Fruit fly (Drosophila melanogaster): Measurements from ENCODE around the gene CG9265.

Gene CG9265

DNA sequence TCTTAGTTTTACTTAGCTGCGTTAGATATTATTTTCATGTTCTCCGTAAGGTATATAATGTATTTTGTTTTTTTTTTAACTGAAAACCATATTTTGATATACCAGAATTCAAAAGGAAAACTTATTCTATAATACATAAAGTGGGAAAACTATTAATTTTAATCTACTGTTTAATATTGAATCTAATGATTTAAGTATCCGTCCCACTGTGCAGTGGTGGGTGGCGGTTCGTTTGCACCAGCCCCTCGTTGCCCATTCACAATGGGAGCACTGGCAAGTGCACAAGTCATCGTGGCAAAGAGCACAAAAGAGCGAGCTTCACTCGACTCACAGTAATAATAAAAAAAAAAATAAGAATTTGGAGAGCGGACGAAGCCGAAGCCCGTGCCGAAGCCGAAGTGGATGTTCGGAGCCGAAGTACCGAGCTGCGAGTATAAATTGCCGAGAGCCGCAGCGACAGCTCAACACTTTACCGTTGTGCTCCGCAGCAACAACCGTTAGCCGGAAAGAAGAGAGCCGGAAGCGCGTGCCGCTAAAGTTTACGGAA, 25.2 kb upstream of the CG9265 start, which contains the start of gene CG34136 (continued):
- TF ChIP-seq CG31224 (GFP tag; IDR thresholded peaks at IDR 0.05) (no peak), ara (GFP tag; IDR thresholded peaks at IDR 0.05) (no peak), nerfin-2 (GFP tag; IDR thresholded peaks at IDR 0.05; ENCODE audit: partially characterized antibody) (no peak), CG9215 (GFP tag; IDR thresholded peaks at IDR 0.05) (no peak), inv (GFP tag; IDR thresholded peaks at IDR 0.05; ENCODE audit: partially characterized antibody) (no peak), CG10267 (tag; optimal IDR thresholded peaks at IDR 0.05) (peak; percentile 28), lmd (GFP tag; IDR thresholded peaks at IDR 0.05) (0 out of 2 replicates have a peak, but pooled peaks have one; percentile 42), CG13424 (tag; optimal IDR thresholded peaks at IDR 0.05) (peak; percentile 41), al (GFP tag; IDR thresholded peaks at IDR 0.05) (no peak), CG7372 (GFP tag; IDR thresholded peaks at IDR 0.05) (no peak), nerfin-1 (tag; optimal IDR thresholded peaks at IDR 0.05) (no peak), CG3407 (GFP tag; optimal IDR thresholded peaks at IDR 0.05) (no peak), pum (GFP tag; optimal IDR thresholded peaks at IDR 0.05) (no peak), stwl (tag; optimal IDR thresholded peaks at IDR 0.05) (no peak), mld (GFP tag; IDR thresholded peaks at IDR 0.05; ENCODE audit: partially characterized antibody) (no peak), jing (GFP tag; optimal IDR thresholded peaks at IDR 0.05) (no peak), CG14667 (GFP tag; IDR thresholded peaks at IDR 0.05) (no peak), Oaz (GFP tag; IDR thresholded peaks at IDR 0.05) (no peak), zen (tag; optimal IDR thresholded peaks at IDR 0.05) (no peak), Poxn (GFP tag; IDR thresholded peaks at IDR 0.05) (no peak), CG16813 (GFP tag; IDR thresholded peaks at IDR 0.05; ENCODE audit: partially characterized antibody) (no peak), NC2α (GFP tag; optimal IDR thresholded peaks at IDR 0.05) (no peak), ttk (GFP tag; IDR thresholded peaks at IDR 0.05) (no peak), caup (GFP tag; optimal IDR thresholded peaks at IDR 0.05; ENCODE audit: severe bottlenecking) (no peak), Hmr (GFP tag; optimal IDR thresholded peaks at IDR 0.05) (peak; percentile 31), seq (GFP tag; IDR thresholded peaks at IDR 0.05) (no peak; the same call in 1 of the 2 replicates), CG4730 (GFP tag; IDR thresholded peaks at IDR 0.05) (no peak), CG3065 (GFP tag; optimal IDR thresholded peaks at IDR 0.05) (no peak), CG6791 (GFP tag; IDR thresholded peaks at IDR 0.05; ENCODE audit: partially characterized antibody) (0 out of 3 replicates have a peak, but pooled peaks have one; percentile 35), bowl (GFP tag; IDR thresholded peaks at IDR 0.05) (no peak; the same call in 1 of the 2 replicates), dm (GFP tag; optimal IDR thresholded peaks at IDR 0.05) (no peak), CG34376 (GFP tag; optimal IDR thresholded peaks at IDR 0.05) (peak; percentile 54), Taf1 (GFP tag; IDR thresholded peaks at IDR 0.05) (no peak), NfI (GFP tag; optimal IDR thresholded peaks at IDR 0.05) (peak; percentile 12), Dek (tag; optimal IDR thresholded peaks at IDR 0.05) (no peak), CG7839 (tag; optimal IDR thresholded peaks at IDR 0.05) (peak; percentile 64), CG18262 (tag; optimal IDR thresholded peaks at IDR 0.05) (peak; percentile 55), CG4404 (GFP tag; IDR thresholded peaks at IDR 0.05) (no peak), scrt (GFP tag; optimal IDR thresholded peaks at IDR 0.05) (peak; percentile 5), wek (GFP tag; optimal IDR thresholded peaks at IDR 0.05) (no peak), gem (tag; optimal IDR thresholded peaks at IDR 0.05) (peak; percentile 70), bcd (GFP tag; optimal IDR thresholded peaks at IDR 0.05) (peak; percentile 32), wdn (GFP tag; IDR thresholded peaks at IDR 0.05) (no peak), CG10321 (GFP tag; IDR thresholded peaks at IDR 0.05) (no peak), CG5180 (GFP tag; optimal IDR thresholded peaks at IDR 0.05) (no peak), CG15514 (GFP tag; optimal IDR thresholded peaks at IDR 0.05) (peak; percentile 41), esg (GFP tag; conservative IDR thresholded peaks at IDR 0.05) (peak; percentile 9; the same call in 1 of the 2 replicates), Doc3 (GFP tag; IDR thresholded peaks at IDR 0.05; ENCODE audit: partially characterized antibody) (no peak), CG43689 (GFP tag; IDR thresholded peaks at IDR 0.05) (no peak), mam (GFP tag; optimal IDR thresholded peaks at IDR 0.05) (no peak)

Measured in whole organism, embryonic.